Fruit fly (Drosophila melanogaster) whole organism, embryonic: ENCODE data around the gene CG13028.

Experiments
- Ada2b ChIP-seq: fragments of 200-800 bp; sonication (Bioruptor generic); IDR thresholded peaks from 2 replicates; pipeline ENCODE4 v1.3.6; 2022; ENCODE audit warnings: missing biosample characterization, missing genetic modification characterization
- Aef1 ChIP-seq: fragments of 200-800 bp; sonication (Bioruptor generic); IDR thresholded peaks from 3 replicates; pipeline ENCODE4 v1.3.6; 2022; ENCODE audit warnings: missing biosample characterization, missing genetic modification characterization
- B-H1 ChIP-seq: fragments of 200-800 bp; sonication (Bioruptor generic); IDR thresholded peaks from 3 replicates; pipeline ENCODE4 v1.3.6; 2022; ENCODE audit warnings: missing biosample characterization, missing genetic modification characterization
- Bgb ChIP-seq: fragments of 200-800 bp; sonication (Bioruptor generic); IDR thresholded peaks from 2 replicates; pipeline ENCODE4 v1.3.6; 2022; ENCODE audit warnings: missing biosample characterization, missing genetic modification characterization; ENCODE audit not compliant: partially characterized antibody
- Blimp-1 ChIP-seq: fragments of 200-800 bp; sonication (Bioruptor generic); optimal IDR thresholded peaks from 3 replicates; lab custom pipeline; 2018; ENCODE audit warnings: missing biosample characterization, missing genetic modification characterization, mild to moderate bottlenecking, moderate library complexity, missing genetic modification reagents
- Bteb2 ChIP-seq: fragments of 200-800 bp; sonication (Bioruptor generic); optimal IDR thresholded peaks from 2 replicates; lab custom pipeline; 2016; ENCODE audit warnings: missing biosample characterization, missing genetic modification characterization
- CG11398 ChIP-seq: fragments of 200-800 bp; sonication (Bioruptor generic); optimal IDR thresholded peaks from 2 replicates; lab custom pipeline; 2016; ENCODE audit warnings: missing biosample characterization, missing genetic modification characterization
- CG11695 ChIP-seq: fragments of 200-800 bp; sonication (Bioruptor generic); IDR thresholded peaks from 3 replicates; pipeline ENCODE4 v1.3.6; 2022; ENCODE audit warnings: missing biosample characterization, missing genetic modification characterization
- CG11723 ChIP-seq: fragments of 200-800 bp; sonication (Bioruptor generic); optimal IDR thresholded peaks from 2 replicates; lab custom pipeline; 2017; ENCODE audit warnings: missing biosample characterization, mild to moderate bottlenecking, missing genetic modification characterization
- CG14441 ChIP-seq: fragments of 200-800 bp; sonication (Bioruptor generic); IDR thresholded peaks from 2 replicates; pipeline ENCODE4 v1.3.6; 2022; ENCODE audit warnings: missing biosample characterization, missing genetic modification characterization
- CG14965 ChIP-seq: fragments of 200-800 bp; sonication (Bioruptor generic); optimal IDR thresholded peaks from 2 replicates; lab custom pipeline; 2016; ENCODE audit warnings: missing biosample characterization, missing genetic modification characterization, borderline replicate concordance
- CG15479 ChIP-seq: fragments of 200-800 bp; sonication (Bioruptor generic); optimal IDR thresholded peaks from 3 replicates; lab custom pipeline; 2019; ENCODE audit warnings: missing biosample characterization, mild to moderate bottlenecking, missing genetic modification characterization, moderate library complexity
- CG1602 ChIP-seq: fragments of 200-800 bp; sonication (Bioruptor generic); optimal IDR thresholded peaks from 3 replicates; lab custom pipeline; 2016; ENCODE audit warnings: missing biosample characterization, missing genetic modification characterization
- CG16779 ChIP-seq: fragments of 200-800 bp; sonication (Bioruptor generic); IDR thresholded peaks from 2 replicates; pipeline ENCODE4 v1.3.6; 2022; ENCODE audit warnings: missing biosample characterization, missing genetic modification characterization
- CG18619 ChIP-seq: fragments of 200-800 bp; sonication (Bioruptor generic); optimal IDR thresholded peaks from 3 replicates; lab custom pipeline; 2017; ENCODE audit warnings: missing biosample characterization, mild to moderate bottlenecking, missing genetic modification characterization
- CG2120 ChIP-seq: fragments of 200-800 bp; sonication (Bioruptor generic); optimal IDR thresholded peaks from 3 replicates; lab custom pipeline; 2016; ENCODE audit warnings: missing biosample characterization, missing genetic modification characterization
- CG2875 ChIP-seq: fragments of 200-800 bp; sonication (Bioruptor generic); optimal IDR thresholded peaks from 2 replicates; lab custom pipeline; 2017; ENCODE audit warnings: missing biosample characterization, mild to moderate bottlenecking, missing genetic modification characterization, missing genetic modification reagents
- CG31388 ChIP-seq: fragments of 200-800 bp; sonication (Bioruptor generic); optimal IDR thresholded peaks from 2 replicates; lab custom pipeline; 2016; ENCODE audit warnings: missing biosample characterization, missing genetic modification characterization
- CG34224 ChIP-seq: fragments of 200-800 bp; sonication (Bioruptor generic); IDR thresholded peaks from 3 replicates; pipeline ENCODE4 v1.3.6; 2022; ENCODE audit warnings: missing biosample characterization, missing genetic modification characterization; ENCODE audit not compliant: partially characterized antibody
- CG5180 ChIP-seq: fragments of 200-800 bp; sonication (Bioruptor generic); optimal IDR thresholded peaks from 3 replicates; lab custom pipeline; 2017; ENCODE audit warnings: missing biosample characterization, missing genetic modification characterization, mild to moderate bottlenecking, moderate library complexity, missing genetic modification reagents
- CG7786 ChIP-seq: fragments of 200-800 bp; sonication (Bioruptor generic); optimal IDR thresholded peaks from 2 replicates; lab custom pipeline; 2016; ENCODE audit warnings: missing biosample characterization, missing genetic modification characterization
- CG7987 ChIP-seq: fragments of 200-800 bp; sonication (Bioruptor generic); optimal IDR thresholded peaks from 2 replicates; lab custom pipeline; 2018; ENCODE audit warnings: missing biosample characterization, mild to moderate bottlenecking, missing genetic modification characterization, moderate library complexity
- CG8281 ChIP-seq: fragments of 200-800 bp; sonication (Bioruptor generic); optimal IDR thresholded peaks from 2 replicates; lab custom pipeline; 2018; ENCODE audit warnings: missing biosample characterization, mild to moderate bottlenecking, missing genetic modification characterization, moderate library complexity
- CG8944 ChIP-seq: fragments of 200-800 bp; sonication (Bioruptor generic); optimal IDR thresholded peaks from 3 replicates; lab custom pipeline; 2016; ENCODE audit warnings: missing biosample characterization, missing genetic modification characterization
- CTCF ChIP-seq: fragments of 200-800 bp; sonication (Bioruptor generic); optimal IDR thresholded peaks from 2 replicates; lab custom pipeline; 2017; ENCODE audit warnings: missing biosample characterization, mild to moderate bottlenecking, missing genetic modification characterization, moderate library complexity
- Dek ChIP-seq: fragments of 200-800 bp; sonication (Bioruptor generic); optimal IDR thresholded peaks from 3 replicates; lab custom pipeline; 2019; ENCODE audit warnings: missing biosample characterization, mild to moderate bottlenecking, missing genetic modification characterization, moderate library complexity
- Eip74EF ChIP-seq, 2 experiments: fragments of 200-800 bp in 1 of 2; fragments of >200 bp in 1 of 2; sonication (Bioruptor generic) in 1 of 2; optimal IDR thresholded peaks; 2 replicates each; lab custom pipeline; 2017 to 2019; ENCODE audit warnings: missing biosample characterization in 2 of 2, missing genetic modification characterization in 2 of 2, mild to moderate bottlenecking in 1 of 2, moderate library complexity in 1 of 2
- H2.0 ChIP-seq: fragments of 200-800 bp; sonication (Bioruptor generic); IDR thresholded peaks from 2 replicates; pipeline ENCODE4 v1.3.6; 2022; ENCODE audit warnings: missing biosample characterization, missing genetic modification characterization
- Hmx ChIP-seq: fragments of 200-800 bp; sonication (Bioruptor generic); optimal IDR thresholded peaks from 2 replicates; lab custom pipeline; 2016; ENCODE audit warnings: missing biosample characterization, missing genetic modification characterization
- NC2α ChIP-seq: fragments of 200-800 bp; sonication (Bioruptor generic); optimal IDR thresholded peaks from 2 replicates; lab custom pipeline; 2016; ENCODE audit warnings: missing biosample characterization, missing genetic modification characterization
- Scr ChIP-seq: fragments of 200-800 bp; sonication (Bioruptor generic); IDR thresholded peaks from 2 replicates; pipeline ENCODE4 v1.3.6; 2022; ENCODE audit warnings: missing biosample characterization, missing genetic modification characterization; ENCODE audit not compliant: partially characterized antibody
- Side ChIP-seq: fragments of 200-800 bp; sonication (Bioruptor generic); optimal IDR thresholded peaks from 2 replicates; lab custom pipeline; 2016; ENCODE audit warnings: missing biosample characterization, missing genetic modification characterization
- Sox102F ChIP-seq: fragments of 200-800 bp; sonication (Bioruptor generic); optimal IDR thresholded peaks from 2 replicates; lab custom pipeline; 2018; ENCODE audit warnings: missing biosample characterization, mild to moderate bottlenecking, missing genetic modification characterization, moderate library complexity
- Sry-β ChIP-seq: fragments of 200-800 bp; sonication (Bioruptor generic); optimal IDR thresholded peaks from 2 replicates; lab custom pipeline; 2018; ENCODE audit warnings: missing biosample characterization, mild to moderate bottlenecking, missing genetic modification characterization, moderate library complexity
- Usf ChIP-seq: fragments of 200-800 bp; sonication (Bioruptor generic); optimal IDR thresholded peaks from 2 replicates; lab custom pipeline; 2017; ENCODE audit warnings: missing genotype, missing biosample characterization, missing genetic modification characterization
- abd-A ChIP-seq: fragments of 200-800 bp; sonication (Bioruptor generic); optimal IDR thresholded peaks from 3 replicates; lab custom pipeline; 2019; ENCODE audit warnings: missing biosample characterization, mild to moderate bottlenecking, missing genetic modification characterization, moderate library complexity
- al ChIP-seq: fragments of 200-800 bp; sonication (Bioruptor generic); IDR thresholded peaks from 2 replicates; pipeline ENCODE4 v1.3.6; 2022; ENCODE audit warnings: missing biosample characterization, missing genetic modification characterization
- chinmo ChIP-seq: fragments of 200-800 bp; sonication (Bioruptor generic); IDR thresholded peaks from 4 replicates; pipeline ENCODE4 v1.3.6; 2022; ENCODE audit warnings: missing biosample characterization, missing genetic modification characterization; ENCODE audit not compliant: partially characterized antibody
- ems ChIP-seq: fragments of 200-800 bp; sonication (Bioruptor generic); optimal IDR thresholded peaks from 3 replicates; lab custom pipeline; 2016; ENCODE audit warnings: missing biosample characterization, missing genetic modification characterization
- en ChIP-seq: fragments of 200-800 bp; sonication (Bioruptor generic); optimal IDR thresholded peaks from 2 replicates; lab custom pipeline; 2016; ENCODE audit warnings: missing biosample characterization, missing genetic modification characterization
- jigr1 ChIP-seq: fragments of 200-800 bp; sonication (Bioruptor generic); IDR thresholded peaks from 3 replicates; pipeline ENCODE4 v1.3.6; 2022; ENCODE audit warnings: missing biosample characterization, missing genetic modification characterization
- klu ChIP-seq: fragments of 200-800 bp; sonication (Bioruptor generic); IDR thresholded peaks from 2 replicates; pipeline ENCODE4 v1.3.6; 2022; ENCODE audit warnings: missing biosample characterization, missing genetic modification characterization
- lmd ChIP-seq: fragments of 200-800 bp; sonication (Bioruptor generic); IDR thresholded peaks from 2 replicates; pipeline ENCODE4 v1.3.6; 2022; ENCODE audit warnings: missing biosample characterization, missing genetic modification characterization
- luna ChIP-seq: fragments of 200-800 bp; sonication (Bioruptor generic); optimal IDR thresholded peaks from 2 replicates; lab custom pipeline; 2016; ENCODE audit warnings: missing biosample characterization, missing genetic modification characterization
- nom ChIP-seq: fragments of 200-800 bp; sonication (Bioruptor generic); optimal IDR thresholded peaks from 2 replicates; lab custom pipeline; 2017; ENCODE audit warnings: missing biosample characterization, missing genetic modification characterization, mild to moderate bottlenecking, moderate library complexity, missing genetic modification reagents
- peb ChIP-seq: fragments of 200-800 bp; sonication (Bioruptor generic); IDR thresholded peaks from 2 replicates; pipeline ENCODE4 v1.3.6; 2022; ENCODE audit warnings: missing biosample characterization, missing genetic modification characterization
- rib ChIP-seq: fragments of 200-800 bp; sonication (Bioruptor generic); IDR thresholded peaks from 2 replicates; pipeline ENCODE4 v1.3.6; 2022; ENCODE audit warnings: missing biosample characterization, missing genetic modification characterization
- seq ChIP-seq: fragments of 200-800 bp; sonication (Bioruptor generic); IDR thresholded peaks from 2 replicates; pipeline ENCODE4 v1.3.6; 2022; ENCODE audit warnings: missing biosample characterization, missing genetic modification characterization
- sima ChIP-seq: fragments of 200-800 bp; sonication (Bioruptor generic); optimal IDR thresholded peaks from 2 replicates; lab custom pipeline; 2016; ENCODE audit warnings: missing biosample characterization, missing genetic modification characterization
- sug ChIP-seq: fragments of 200-800 bp; optimal IDR thresholded peaks from 2 replicates; lab custom pipeline; 2019; ENCODE audit warnings: missing biosample characterization, mild to moderate bottlenecking, missing genetic modification characterization, moderate library complexity
- unpg ChIP-seq: fragments of 200-800 bp; sonication (Bioruptor generic); optimal IDR thresholded peaks from 3 replicates; lab custom pipeline; 2018; ENCODE audit warnings: missing biosample characterization, mild to moderate bottlenecking, missing genetic modification characterization, moderate library complexity
- zfh2 ChIP-seq: fragments of 200-800 bp; sonication (Bioruptor generic); optimal IDR thresholded peaks from 2 replicates; lab custom pipeline; 2016; ENCODE audit warnings: missing biosample characterization, missing genetic modification characterization

The CG13028 gene

DNA sequence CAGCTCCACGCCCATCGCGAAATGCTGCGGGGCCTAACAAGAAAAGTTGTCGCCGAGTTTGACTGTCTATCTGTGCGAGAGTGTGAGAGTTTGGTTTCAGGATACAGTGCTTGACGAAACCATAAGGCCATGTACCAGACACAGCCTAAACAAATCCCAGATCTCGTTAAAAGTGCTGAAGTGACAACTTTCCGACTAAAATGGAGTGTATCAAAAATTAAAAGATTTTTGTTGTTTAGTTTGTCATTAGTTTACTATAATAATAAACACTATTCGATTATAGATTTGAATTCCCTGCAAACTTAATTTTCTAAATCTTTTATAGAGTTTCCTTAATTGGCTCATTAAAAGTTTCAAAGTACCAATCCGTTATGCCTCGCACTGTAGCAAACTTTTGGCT, 29.4 kb upstream of the CG13028 start (continued):
- TF ChIP-seq abd-A (tag; lab: Kevin White, UChicago) (no peak), peb (GFP tag; lab: Robert Waterston, UW) (no peak), Hmx (no peak), luna (no peak), CG11695 (GFP tag; lab: Robert Waterston, UW) (peak; percentile 59; the same call in 2 of the 3 replicates), Eip74EF (GFP tag; optimal IDR thresholded peaks at IDR 0.05; lab: Kevin White, UChicago) (no peak), ems (no peak), Aef1 (no peak), CG7786 (GFP tag; lab: Kevin White, UChicago) (peak; percentile 3), Bteb2 (no peak), Bgb (GFP tag; lab: Robert Waterston, UW) (no peak), CG11723 (GFP tag; lab: Kevin White, UChicago) (no peak), H2.0 (no peak), CG31388 (GFP tag; lab: Kevin White, UChicago) (no peak), CTCF (GFP tag; lab: Kevin White, UChicago) (no peak), CG14965 (no peak), B-H1 (GFP tag; lab: Robert Waterston, UW) (no peak), CG5180 (GFP tag; lab: Kevin White, UChicago) (no peak), CG1602 (no peak), CG8281 (no peak), unpg (GFP tag; lab: Kevin White, UChicago) (peak; percentile 15), jigr1 (GFP tag; lab: Robert Waterston, UW) (no peak), CG2120 (GFP tag; lab: Kevin White, UChicago) (peak; percentile 57), zfh2 (no peak), klu (GFP tag; lab: Robert Waterston, UW) (no peak), CG11398 (GFP tag; lab: Kevin White, UChicago) (no peak), Ada2b (GFP tag; lab: Robert Waterston, UW) (no peak), CG16779 (GFP tag; lab: Robert Waterston, UW) (no peak), rib (GFP tag; lab: Robert Waterston, UW) (no peak), Usf (no peak), Sry-β (GFP tag; lab: Kevin White, UChicago) (no peak), CG34224 (no peak), NC2α (no peak), seq (GFP tag; lab: Robert Waterston, UW) (0 out of 2 replicates have a peak, but pooled peaks have one; percentile 33), sug (tag; lab: Kevin White, UChicago) (peak; percentile 17), Scr (GFP tag; lab: Robert Waterston, UW) (no peak), en (no peak), lmd (GFP tag; lab: Robert Waterston, UW) (peak; percentile 28; the same call in 1 of the 2 replicates), sima (GFP tag; lab: Kevin White, UChicago) (no peak), CG18619 (GFP tag; lab: Kevin White, UChicago) (no peak), chinmo (no peak), CG8944 (no peak), al (0 out of 2 replicates have a peak, but pooled peaks have one; percentile 9), nom (GFP tag; lab: Kevin White, UChicago) (no peak), Sox102F (GFP tag; lab: Kevin White, UChicago) (peak; percentile 22), CG14441 (GFP tag; lab: Robert Waterston, UW) (peak; percentile 35; the same call in 1 of the 2 replicates), CG7987 (GFP tag; lab: Kevin White, UChicago) (no peak), CG2875 (GFP tag; lab: Kevin White, UChicago) (no peak), CG15479 (GFP tag; lab: Kevin White, UChicago) (no peak), Blimp-1 (GFP tag; lab: Kevin White, UChicago) (no peak), Dek (tag; lab: Kevin White, UChicago) (peak; percentile 7), Side (GFP tag; lab: Kevin White, UChicago) (no peak)
